Fruit fly (Drosophila melanogaster) whole organism, embryonic: ENCODE measurements around the gene CG2493.

ENCODE experiments used
- Adf1 ChIP-seq: fragments of 200-800 bp; sonication (Bioruptor generic); IDR thresholded peaks from 2 replicates; pipeline ENCODE4 v1.3.6; 2022; ENCODE audit warnings: missing biosample characterization, missing genetic modification characterization
- Blimp-1 ChIP-seq: fragments of 200-800 bp; sonication (Bioruptor generic); optimal IDR thresholded peaks from 3 replicates; lab custom pipeline; 2018; ENCODE audit warnings: missing biosample characterization, missing genetic modification characterization, mild to moderate bottlenecking, moderate library complexity, missing genetic modification reagents
- CG11695 ChIP-seq: fragments of 200-800 bp; sonication (Bioruptor generic); IDR thresholded peaks from 3 replicates; pipeline ENCODE4 v1.3.6; 2022; ENCODE audit warnings: missing biosample characterization, missing genetic modification characterization
- CG12071 ChIP-seq: fragments of 200-800 bp; sonication (Bioruptor generic); optimal IDR thresholded peaks from 3 replicates; lab custom pipeline; 2018; ENCODE audit warnings: missing biosample characterization, mild to moderate bottlenecking, missing genetic modification characterization
- CG13287 ChIP-seq: fragments of 200-800 bp; sonication (Bioruptor generic); IDR thresholded peaks from 2 replicates; pipeline ENCODE4 v1.3.6; 2022; ENCODE audit warnings: missing biosample characterization, missing genetic modification characterization; ENCODE audit not compliant: partially characterized antibody
- CG14050 ChIP-seq: fragments of 200-800 bp; sonication (Bioruptor generic); IDR thresholded peaks from 3 replicates; pipeline ENCODE4 v1.3.6; 2022; ENCODE audit warnings: missing biosample characterization, missing genetic modification characterization
- CG15073 ChIP-seq: fragments of 200-800 bp; sonication (Bioruptor generic); optimal IDR thresholded peaks from 2 replicates; lab custom pipeline; 2016; ENCODE audit warnings: missing biosample characterization, missing genetic modification characterization
- CG15479 ChIP-seq: fragments of 200-800 bp; sonication (Bioruptor generic); optimal IDR thresholded peaks from 3 replicates; lab custom pipeline; 2019; ENCODE audit warnings: missing biosample characterization, mild to moderate bottlenecking, missing genetic modification characterization, moderate library complexity
- CG17186 ChIP-seq: fragments of 200-800 bp; sonication (Bioruptor generic); optimal IDR thresholded peaks from 3 replicates; lab custom pipeline; 2017; ENCODE audit warnings: missing biosample characterization, missing genetic modification reagents, missing genetic modification characterization
- CG2129 ChIP-seq: fragments of 200-800 bp; sonication (Bioruptor generic); IDR thresholded peaks from 2 replicates; pipeline ENCODE4 v1.3.6; 2022; ENCODE audit warnings: missing biosample characterization, missing genetic modification characterization; ENCODE audit not compliant: partially characterized antibody
- CG30403 ChIP-seq: fragments of 200-800 bp; sonication (Bioruptor generic); optimal IDR thresholded peaks from 3 replicates; lab custom pipeline; 2016; ENCODE audit warnings: missing biosample characterization, missing genetic modification characterization
- CG32767 ChIP-seq: fragments of 200-800 bp; sonication (Bioruptor generic); IDR thresholded peaks from 2 replicates; pipeline ENCODE4 v1.3.6; 2022; ENCODE audit warnings: missing biosample characterization, missing genetic modification characterization
- CG4617 ChIP-seq: fragments of 200-800 bp; sonication (Bioruptor generic); optimal IDR thresholded peaks from 3 replicates; lab custom pipeline; 2016; ENCODE audit warnings: missing biosample characterization, missing genetic modification characterization, borderline replicate concordance
- CG6254 ChIP-seq: fragments of 200-800 bp; sonication (Bioruptor generic); optimal IDR thresholded peaks from 3 replicates; lab custom pipeline; 2017; ENCODE audit warnings: mild to moderate bottlenecking, missing biosample characterization, missing genetic modification reagents, missing genetic modification characterization
- CG7357 ChIP-seq: fragments of 200-800 bp; sonication (Bioruptor generic); IDR thresholded peaks from 3 replicates; pipeline ENCODE4 v1.3.6; 2022; ENCODE audit warnings: missing biosample characterization, missing genetic modification characterization
- CG7987 ChIP-seq: fragments of 200-800 bp; sonication (Bioruptor generic); optimal IDR thresholded peaks from 2 replicates; lab custom pipeline; 2018; ENCODE audit warnings: missing biosample characterization, mild to moderate bottlenecking, missing genetic modification characterization, moderate library complexity
- CG9932 ChIP-seq: fragments of 200-800 bp; sonication (Bioruptor generic); IDR thresholded peaks from 2 replicates; pipeline ENCODE4 v1.3.6; 2022; ENCODE audit warnings: missing biosample characterization, missing genetic modification characterization
- Dek ChIP-seq: fragments of 200-800 bp; sonication (Bioruptor generic); optimal IDR thresholded peaks from 3 replicates; lab custom pipeline; 2019; ENCODE audit warnings: missing biosample characterization, mild to moderate bottlenecking, missing genetic modification characterization, moderate library complexity
- Dll ChIP-seq: fragments of 200-800 bp; sonication (Bioruptor generic); IDR thresholded peaks from 4 replicates; pipeline ENCODE4 v1.3.6; 2022; ENCODE audit warnings: missing biosample characterization, missing genetic modification characterization; ENCODE audit not compliant: partially characterized antibody
- Dref ChIP-seq: fragments of 200-800 bp; sonication (Bioruptor generic); IDR thresholded peaks from 2 replicates; pipeline ENCODE4 v1.3.6; 2022; ENCODE audit warnings: missing biosample characterization, missing genetic modification characterization
- Eip74EF ChIP-seq, 2 experiments: fragments of 200-800 bp in 1 of 2; fragments of >200 bp in 1 of 2; sonication (Bioruptor generic) in 1 of 2; optimal IDR thresholded peaks; 2 replicates each; lab custom pipeline; 2017 to 2019; ENCODE audit warnings: missing biosample characterization in 2 of 2, missing genetic modification characterization in 2 of 2, mild to moderate bottlenecking in 1 of 2, moderate library complexity in 1 of 2
- Fer2 ChIP-seq: fragments of 200-800 bp; sonication (Bioruptor generic); optimal IDR thresholded peaks from 2 replicates; lab custom pipeline; 2018; ENCODE audit warnings: missing biosample characterization, mild to moderate bottlenecking, missing genetic modification characterization, moderate library complexity
- H2.0 ChIP-seq: fragments of 200-800 bp; sonication (Bioruptor generic); IDR thresholded peaks from 2 replicates; pipeline ENCODE4 v1.3.6; 2022; ENCODE audit warnings: missing biosample characterization, missing genetic modification characterization
- HLHmδ ChIP-seq: fragments of 200-800 bp; sonication (Bioruptor generic); optimal IDR thresholded peaks from 2 replicates; lab custom pipeline; 2018; ENCODE audit warnings: missing biosample characterization, mild to moderate bottlenecking, missing genetic modification characterization, moderate library complexity
- Hmr ChIP-seq: fragments of 200-800 bp; sonication (Bioruptor generic); optimal IDR thresholded peaks from 3 replicates; lab custom pipeline; 2017; ENCODE audit warnings: mild to moderate bottlenecking, missing biosample characterization, missing genetic modification reagents, missing genetic modification characterization
- Myb ChIP-seq: fragments of 200-800 bp; sonication (Bioruptor generic); optimal IDR thresholded peaks from 2 replicates; lab custom pipeline; 2016; ENCODE audit warnings: missing biosample characterization, missing genetic modification characterization
- Neu2 ChIP-seq: fragments of 200-800 bp; sonication (Bioruptor generic); optimal IDR thresholded peaks from 3 replicates; lab custom pipeline; 2016; ENCODE audit warnings: missing biosample characterization, missing genetic modification characterization, borderline replicate concordance
- Oli ChIP-seq: fragments of 200-800 bp; sonication (Bioruptor generic); optimal IDR thresholded peaks from 2 replicates; lab custom pipeline; 2018; ENCODE audit warnings: missing biosample characterization, mild to moderate bottlenecking, missing genetic modification characterization, moderate library complexity
- Opbp ChIP-seq: fragments of 200-800 bp; sonication (Bioruptor generic); IDR thresholded peaks from 3 replicates; pipeline ENCODE4 v1.3.6; 2022; ENCODE audit warnings: missing biosample characterization, missing genetic modification characterization; ENCODE audit not compliant: partially characterized antibody
- PHDP ChIP-seq: fragments of 200-800 bp; sonication (Bioruptor generic); optimal IDR thresholded peaks from 3 replicates; lab custom pipeline; 2018; ENCODE audit warnings: missing biosample characterization, mild to moderate bottlenecking, missing genetic modification characterization, moderate library complexity
- Six4 ChIP-seq: fragments of 200-800 bp; sonication (Bioruptor generic); optimal IDR thresholded peaks from 2 replicates; lab custom pipeline; 2016; ENCODE audit warnings: missing biosample characterization, missing genetic modification characterization
- Stat92E ChIP-seq, 3 experiments: fragments of >200 bp in 2 of 3; fragments of 200-800 bp in 1 of 3; sonication (Bioruptor generic) in 1 of 3; optimal IDR thresholded peaks; 2 replicates each; lab custom pipeline; 2017 to 2019; ENCODE audit warnings: missing biosample characterization in 3 of 3, missing genetic modification characterization in 3 of 3, mild to moderate bottlenecking in 1 of 3, moderate library complexity in 1 of 3
- ac ChIP-seq: fragments of 200-800 bp; sonication (Bioruptor generic); optimal IDR thresholded peaks from 3 replicates; lab custom pipeline; 2017; ENCODE audit warnings: missing biosample characterization, mild to moderate bottlenecking, missing genetic modification characterization
- croc ChIP-seq: fragments of 200-800 bp; sonication (Bioruptor generic); conservative IDR thresholded peaks from 3 replicates; pipeline ENCODE4 v1.3.6; 2022; ENCODE audit warnings: missing biosample characterization, missing genetic modification characterization
- crol ChIP-seq: fragments of 200-800 bp; sonication (Bioruptor generic); IDR thresholded peaks from 2 replicates; pipeline ENCODE4 v1.3.6; 2022; ENCODE audit warnings: missing biosample characterization, missing genetic modification characterization
- dysf ChIP-seq: fragments of 200-800 bp; sonication (Bioruptor generic); IDR thresholded peaks from 3 replicates; pipeline ENCODE4 v1.3.6; 2022; ENCODE audit warnings: missing biosample characterization, missing genetic modification characterization
- gsb-n ChIP-seq: fragments of 200-800 bp; sonication (Bioruptor generic); optimal IDR thresholded peaks from 3 replicates; lab custom pipeline; 2018; ENCODE audit warnings: missing biosample characterization, mild to moderate bottlenecking, missing genetic modification characterization
- h ChIP-seq: fragments of >200 bp; optimal IDR thresholded peaks from 2 replicates; lab custom pipeline; 2017
- inv ChIP-seq: fragments of 200-800 bp; sonication (Bioruptor generic); IDR thresholded peaks from 2 replicates; pipeline ENCODE4 v1.3.6; 2022; ENCODE audit warnings: missing biosample characterization, missing genetic modification characterization; ENCODE audit not compliant: partially characterized antibody
- ken ChIP-seq: fragments of 200-800 bp; sonication (Bioruptor generic); IDR thresholded peaks from 3 replicates; pipeline ENCODE4 v1.3.6; 2022; ENCODE audit warnings: missing biosample characterization, missing genetic modification characterization
- lab ChIP-seq: fragments of 200-800 bp; sonication (Bioruptor generic); optimal IDR thresholded peaks from 3 replicates; lab custom pipeline; 2017; ENCODE audit warnings: missing biosample characterization, missing genetic modification characterization, mild to moderate bottlenecking, moderate library complexity, missing genetic modification reagents
- mld ChIP-seq: fragments of 200-800 bp; sonication (Bioruptor generic); IDR thresholded peaks from 3 replicates; pipeline ENCODE4 v1.3.6; 2022; ENCODE audit warnings: missing biosample characterization, missing genetic modification characterization; ENCODE audit not compliant: partially characterized antibody
- onecut ChIP-seq: fragments of 200-800 bp; sonication (Bioruptor generic); IDR thresholded peaks from 2 replicates; pipeline ENCODE4 v1.3.6; 2022; ENCODE audit warnings: missing biosample characterization, missing genetic modification characterization
- otp ChIP-seq: fragments of 200-800 bp; sonication (Bioruptor generic); IDR thresholded peaks from 3 replicates; pipeline ENCODE4, ENCODE4 v1.3.6; 2022; ENCODE audit warnings: missing biosample characterization, missing genetic modification characterization
- pfk ChIP-seq: fragments of 200-800 bp; sonication (Bioruptor generic); optimal IDR thresholded peaks from 2 replicates; lab custom pipeline; 2018; ENCODE audit warnings: missing biosample characterization, mild to moderate bottlenecking, missing genetic modification characterization, moderate library complexity
- ranshi ChIP-seq: fragments of 200-800 bp; sonication (Bioruptor generic); IDR thresholded peaks from 2 replicates; pipeline ENCODE4 v1.3.6; 2022; ENCODE audit warnings: missing biosample characterization, missing genetic modification characterization
- sim ChIP-seq: fragments of 200-800 bp; sonication (Bioruptor generic); IDR thresholded peaks from 2 replicates; pipeline ENCODE4 v1.3.6; 2022; ENCODE audit warnings: missing biosample characterization, missing genetic modification characterization
- sr ChIP-seq: fragments of 200-800 bp; sonication (Bioruptor generic); IDR thresholded peaks from 3 replicates; pipeline ENCODE4 v1.3.6; 2022; ENCODE audit warnings: missing biosample characterization, missing genetic modification characterization
- ssp ChIP-seq: fragments of 200-800 bp; sonication (Bioruptor generic); IDR thresholded peaks from 2 replicates; pipeline ENCODE4 v1.3.6; 2022; ENCODE audit warnings: missing biosample characterization, missing genetic modification characterization
- vnd ChIP-seq: fragments of 200-800 bp; sonication (Bioruptor generic); IDR thresholded peaks from 3 replicates; pipeline ENCODE4 v1.3.6; 2022; ENCODE audit warnings: missing biosample characterization, missing genetic modification characterization; ENCODE audit not compliant: partially characterized antibody

Gene CG2493

DNA sequence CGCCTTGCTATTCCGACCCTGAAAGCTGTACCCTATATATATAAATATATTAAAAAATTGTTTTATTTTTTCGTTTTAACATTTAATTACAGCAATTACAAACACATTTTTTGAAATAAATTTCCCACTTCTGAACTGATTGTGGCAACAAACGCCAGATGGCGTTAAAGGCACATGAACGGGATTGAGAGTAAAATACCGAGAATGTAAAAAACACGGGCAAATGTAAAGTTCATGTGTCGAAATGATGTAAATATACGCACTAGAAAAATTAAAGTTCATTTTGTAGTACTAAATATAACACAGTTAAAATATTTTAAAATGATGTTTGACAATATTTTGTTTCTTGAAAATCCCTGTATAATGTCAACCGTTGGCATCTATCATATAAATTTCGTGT lies 1.1 kb upstream of the CG2493 start (continued):
- TF ChIP-seq CG7357 (GFP tag; lab: Robert Waterston, UW) (no peak), Myb (GFP tag; lab: Kevin White, UChicago) (peak; percentile 38), CG30403 (no peak), Dref (no peak), gsb-n (tag; lab: Kevin White, UChicago) (no peak), ranshi (no peak), CG4617 (GFP tag; lab: Kevin White, UChicago) (no peak), lab (GFP tag; lab: Kevin White, UChicago) (peak; percentile 29), Blimp-1 (no peak), CG7987 (no peak), CG15073 (no peak), ac (GFP tag; lab: Kevin White, UChicago) (no peak), CG15479 (GFP tag; lab: Kevin White, UChicago) (no peak), CG2129 (GFP tag; lab: Robert Waterston, UW) (no peak), Eip74EF (GFP tag; optimal IDR thresholded peaks at IDR 0.05; lab: Kevin White, UChicago) (no peak), Stat92E (GFP tag; optimal IDR thresholded peaks at IDR 0.05; lab: Kevin White, UChicago) (no peak), Hmr (GFP tag; lab: Kevin White, UChicago) (peak; percentile 31), ken (no peak), dysf (GFP tag; lab: Robert Waterston, UW) (no peak), CG17186 (GFP tag; lab: Kevin White, UChicago) (no peak), CG12071 (GFP tag; lab: Kevin White, UChicago) (peak; percentile 27), CG6254 (GFP tag; lab: Kevin White, UChicago) (peak; percentile 61), sr (no peak), CG14050 (GFP tag; lab: Robert Waterston, UW) (0 out of 3 replicates have a peak, but pooled peaks have one; percentile 10), Dll (GFP tag; lab: Robert Waterston, UW) (no peak), Adf1 (GFP tag; lab: Robert Waterston, UW) (no peak), PHDP (peak; percentile 45), Opbp (GFP tag; lab: Robert Waterston, UW) (peak; percentile 12; the same call in 2 of the 3 replicates), Six4 (GFP tag; lab: Kevin White, UChicago) (no peak), vnd (GFP tag; lab: Robert Waterston, UW) (no peak; the same call in 2 of the 3 replicates), Oli (tag; lab: Kevin White, UChicago) (no peak), H2.0 (GFP tag; lab: Robert Waterston, UW) (no peak), ssp (GFP tag; lab: Robert Waterston, UW) (no peak), crol (GFP tag; lab: Robert Waterston, UW) (no peak), onecut (GFP tag; lab: Robert Waterston, UW) (peak; percentile 41), CG11695 (no peak), otp (GFP tag; lab: Robert Waterston, UW) (no peak), sim (no peak), Fer2 (tag; lab: Kevin White, UChicago) (peak; percentile 7), CG13287 (no peak; the same call in 1 of the 2 replicates), CG32767 (no peak), Dek (tag; lab: Kevin White, UChicago) (peak; percentile 33), inv (peak; percentile 31; the same call in 1 of the 2 replicates), Neu2 (GFP tag; lab: Kevin White, UChicago) (no peak), CG9932 (GFP tag; lab: Robert Waterston, UW) (peak; percentile 17; the same call in 1 of the 2 replicates), pfk (GFP tag; lab: Kevin White, UChicago) (no peak), croc (GFP tag; lab: Robert Waterston, UW) (no peak; the same call in 2 of the 3 replicates), mld (GFP tag; lab: Robert Waterston, UW) (no peak), h (lab: Kevin White, UChicago) (no peak), HLHmδ (GFP tag; lab: Kevin White, UChicago) (no peak)
